Worm (Caenorhabditis elegans) whole organism, young adult: ENCODE measurements around the gene cdr-6.

Experiments
- B0261.1 ChIP-seq: sonication (generic microtip); optimal IDR thresholded peaks from 2 replicates; lab custom pipeline; 2016; ENCODE audit warnings: mild to moderate bottlenecking, missing genetic modification characterization, moderate library complexity, missing compliant biosample characterization
- D2030.7 ChIP-seq: fragments of 200-800 bp; sonication (Bioruptor generic); IDR thresholded peaks from 2 replicates; pipeline ENCODE4 v1.3.6; 2022; ENCODE audit warnings: missing genetic modification reagents, missing genetic modification characterization, missing compliant biosample characterization
- F10E7.11 ChIP-seq: sonication (generic microtip); optimal IDR thresholded peaks from 2 replicates; lab custom pipeline; 2017; ENCODE audit warnings: mild to moderate bottlenecking, missing genetic modification characterization, moderate library complexity, missing compliant biosample characterization
- F57C9.4 ChIP-seq: sonication (generic microtip); optimal IDR thresholded peaks from 2 replicates; lab custom pipeline; 2017; ENCODE audit warnings: mild to moderate bottlenecking, missing genetic modification characterization, missing compliant biosample characterization
- K12H6.12 ChIP-seq: fragments of 200-800 bp; sonication (Bioruptor generic); optimal IDR thresholded peaks from 2 replicates; lab custom pipeline; 2018; ENCODE audit warnings: mild to moderate bottlenecking, missing genetic modification characterization, missing compliant biosample characterization
- Y53F4B.3 ChIP-seq: fragments of 200-800 bp; sonication (Bioruptor generic); IDR thresholded peaks from 2 replicates; pipeline ENCODE4 v1.3.6; 2022; ENCODE audit warnings: missing genetic modification reagents, missing genetic modification characterization, missing compliant biosample characterization
- athp-1 ChIP-seq: sonication (generic microtip); optimal IDR thresholded peaks from 2 replicates; lab custom pipeline; 2017; ENCODE audit warnings: mild to moderate bottlenecking, missing genetic modification characterization, missing compliant biosample characterization
- attf-3 ChIP-seq: fragments of 200-800 bp; sonication (Bioruptor generic); conservative IDR thresholded peaks from 2 replicates; pipeline ENCODE4 v1.3.6; 2022; ENCODE audit warnings: missing genetic modification reagents, missing genetic modification characterization, missing compliant biosample characterization
- bed-2 ChIP-seq: fragments of 200-800 bp; sonication (Bioruptor generic); IDR thresholded peaks from 2 replicates; pipeline ENCODE4 v1.3.6; 2022; ENCODE audit warnings: missing genetic modification reagents, missing genetic modification characterization, missing compliant biosample characterization
- cebp-1 ChIP-seq, 2 experiments: fragments of 200-800 bp in 1 of 2; sonication (Bioruptor generic) in 1 of 2; sonication (generic microtip) in 1 of 2; IDR thresholded peaks in 1 of 2; optimal IDR thresholded peaks in 1 of 2; 2 replicates each; pipeline versions ENCODE4 v1.3.6 to Lab custom; 2017 to 2022; ENCODE audit warnings: missing compliant biosample characterization in 2 of 2, missing genetic modification characterization in 2 of 2, mild to moderate bottlenecking in 1 of 2, missing genetic modification reagents in 1 of 2, moderate library complexity in 1 of 2
- dpl-1 ChIP-seq: fragments of 150-350 bp; optimal IDR thresholded peaks from 2 replicates; lab custom pipeline; 2014; ENCODE audit warnings: missing biosample characterization, missing genetic modification reagents, missing genetic modification characterization
- efl-1 ChIP-seq: fragments of 150-350 bp; optimal IDR thresholded peaks from 2 replicates; lab custom pipeline; 2014; ENCODE audit warnings: missing biosample characterization, missing genetic modification reagents, missing genetic modification characterization
- egrh-3 ChIP-seq: fragments of 200-800 bp; sonication (Bioruptor generic); IDR thresholded peaks from 2 replicates; pipeline ENCODE4 v1.3.6; 2022; ENCODE audit warnings: missing genetic modification reagents, missing genetic modification characterization, missing compliant biosample characterization
- gei-17 ChIP-seq: fragments of 200-800 bp; sonication (Bioruptor generic); optimal IDR thresholded peaks from 2 replicates; lab custom pipeline; 2018; ENCODE audit warnings: mild to moderate bottlenecking, missing genetic modification characterization, missing compliant biosample characterization
- hmg-1.2 ChIP-seq: fragments of 200-800 bp; sonication (Bioruptor generic); IDR thresholded peaks from 2 replicates; pipeline ENCODE4 v1.3.6; 2022; ENCODE audit warnings: missing genetic modification reagents, missing genetic modification characterization, missing compliant biosample characterization
- hmg-20 ChIP-seq: fragments of 200-800 bp; sonication (Bioruptor generic); IDR thresholded peaks from 2 replicates; pipeline ENCODE4 v1.3.6; 2022; ENCODE audit warnings: missing genetic modification reagents, missing genetic modification characterization, missing compliant biosample characterization
- hrde-1 ChIP-seq: sonication (generic microtip); optimal IDR thresholded peaks from 2 replicates; lab custom pipeline; 2016; ENCODE audit warnings: missing genetic modification characterization, mild to moderate bottlenecking, missing compliant biosample characterization, moderate library complexity, missing genotype, missing genetic modification reagents, borderline replicate concordance
- lag-1 ChIP-seq: fragments of 200-800 bp; sonication (Bioruptor generic); IDR thresholded peaks from 2 replicates; pipeline ENCODE4 v1.3.6; 2022; ENCODE audit warnings: missing genetic modification reagents, missing genetic modification characterization, missing compliant biosample characterization
- let-526 ChIP-seq: fragments of 200-800 bp; sonication (Bioruptor generic); IDR thresholded peaks from 2 replicates; pipeline ENCODE4 v1.3.6; 2022; ENCODE audit warnings: missing genetic modification reagents, missing genetic modification characterization, missing compliant biosample characterization
- let-607 ChIP-seq, 2 experiments: fragments of 200-800 bp in 1 of 2; sonication (Bioruptor generic) in 1 of 2; sonication (generic microtip) in 1 of 2; optimal IDR thresholded peaks; 2 replicates each; lab custom pipeline; 2016 to 2018; ENCODE audit warnings: mild to moderate bottlenecking in 2 of 2, missing compliant biosample characterization in 2 of 2, missing genetic modification characterization in 2 of 2, moderate library complexity in 2 of 2, missing genotype in 1 of 2
- lin-26 ChIP-seq: fragments of 200-800 bp; sonication (Bioruptor generic); IDR thresholded peaks from 2 replicates; pipeline ENCODE4 v1.3.6; 2022; ENCODE audit warnings: missing genetic modification reagents, missing genetic modification characterization, missing compliant biosample characterization
- lin-35 ChIP-seq, 3 experiments: fragments of 150-350 bp in 2 of 3; sonication (generic microtip) in 1 of 3; optimal IDR thresholded peaks; 2 replicates each; lab custom pipeline; 2014 to 2018; ENCODE audit warnings: missing biosample characterization in 3 of 3, missing genetic modification characterization in 3 of 3, missing genetic modification reagents in 3 of 3
- mel-28 ChIP-seq: sonication (generic microtip); optimal IDR thresholded peaks from 2 replicates; lab custom pipeline; 2016; ENCODE audit warnings: borderline replicate concordance, mild to moderate bottlenecking, missing genetic modification characterization, missing compliant biosample characterization
- mes-4 ChIP-seq: sonication (generic microtip); optimal IDR thresholded peaks from 2 replicates; lab custom pipeline; 2016; ENCODE audit warnings: missing genotype, missing genetic modification characterization, missing compliant biosample characterization
- mxl-1 ChIP-seq: sonication (generic microtip); optimal IDR thresholded peaks from 2 replicates; lab custom pipeline; 2016; ENCODE audit warnings: missing genetic modification characterization, missing compliant biosample characterization
- nfya-1 ChIP-seq: sonication (generic microtip); optimal IDR thresholded peaks from 2 replicates; lab custom pipeline; 2017; ENCODE audit warnings: antibody characterized with exemption, missing compliant biosample characterization, missing genetic modification characterization, borderline replicate concordance; ENCODE audit not compliant: insufficient read depth
- nhr-80 ChIP-seq: sonication (generic microtip); optimal IDR thresholded peaks from 2 replicates; lab custom pipeline; 2016; ENCODE audit warnings: missing genetic modification characterization, missing compliant biosample characterization
- pbrm-1 ChIP-seq: fragments of 200-800 bp; sonication (Bioruptor generic); IDR thresholded peaks from 2 replicates; pipeline ENCODE4 v1.3.6; 2022; ENCODE audit warnings: missing genetic modification reagents, missing genetic modification characterization, missing compliant biosample characterization
- rcor-1 ChIP-seq: fragments of 200-800 bp; sonication (Bioruptor generic); IDR thresholded peaks from 2 replicates; pipeline ENCODE4 v1.3.6; 2022; ENCODE audit warnings: missing genetic modification reagents, missing genetic modification characterization, missing compliant biosample characterization
- rec-8 ChIP-seq, 2 experiments: sonication (generic microtip); optimal IDR thresholded peaks; 2 replicates each; lab custom pipeline; 2016; ENCODE audit warnings: mild to moderate bottlenecking in 2 of 2, missing genetic modification characterization in 2 of 2, missing genetic modification reagents in 2 of 2, missing genotype in 2 of 2, missing biosample characterization in 1 of 2, missing compliant biosample characterization in 1 of 2, moderate library complexity in 1 of 2
- rpc-1 ChIP-seq, 2 experiments: fragments of 150-350 bp in 1 of 2; sonication (generic microtip) in 1 of 2; optimal IDR thresholded peaks; 2 replicates each; lab custom pipeline; 2014 to 2018; ENCODE audit warnings: missing biosample characterization in 1 of 2, missing genetic modification characterization in 1 of 2, missing genetic modification reagents in 1 of 2, missing genotype in 1 of 2
- unc-130 ChIP-seq: sonication (generic microtip); optimal IDR thresholded peaks from 2 replicates; lab custom pipeline; 2016; ENCODE audit warnings: missing genetic modification reagents, missing genetic modification characterization, missing compliant biosample characterization
- zfh-2 ChIP-seq: fragments of 200-800 bp; sonication (Bioruptor generic); conservative IDR thresholded peaks from 2 replicates; pipeline ENCODE4 v1.3.6; 2022; ENCODE audit warnings: missing genetic modification reagents, missing genetic modification characterization, missing compliant biosample characterization
- zim-3 ChIP-seq: sonication (generic microtip); optimal IDR thresholded peaks from 2 replicates; lab custom pipeline; 2017; ENCODE audit warnings: mild to moderate bottlenecking, missing genetic modification characterization, moderate library complexity, missing compliant biosample characterization
- ztf-22 ChIP-seq: fragments of 200-800 bp; sonication (Bioruptor generic); optimal IDR thresholded peaks from 2 replicates; lab custom pipeline; 2018; ENCODE audit warnings: mild to moderate bottlenecking, missing genetic modification characterization, moderate library complexity, missing compliant biosample characterization

cdr-6 gene

ce11 chrV:12413651-12414114 is at the start of gene cdr-6:
cdr-6 (minus strand) TSS chrV:12413701.
- TF ChIP-seq zim-3 (tag; lab: Kevin White, UChicago) (no peak), nhr-80 (tag; lab: Kevin White, UChicago) (peak; percentile 15), hrde-1 (tag; lab: Kevin White, UChicago) (no peak), B0261.1 (no peak), Y53F4B.3 (GFP tag; lab: Robert Waterston, UW) (no peak), hmg-1.2 (GFP tag; lab: Robert Waterston, UW) (peak; percentile 44; the same call in 1 of the 2 replicates)
- TF ChIP-seq, all 124 proteins: peak for 2

ce11 chrV:12462908-12463307 is 49.4 kb upstream of the cdr-6 start, which contains the start of gene egl-10:
egl-10 (minus strand) TSS chrV:12463008.
- TF ChIP-seq mel-28 (tag; lab: Kevin White, UChicago) (no peak), B0261.1 (no peak), ztf-22 (GFP tag; lab: Kevin White, UChicago) (no peak), zfh-2 (GFP tag; lab: Robert Waterston, UW) (0 out of 2 replicates have a peak, but pooled peaks have one; percentile 21), gei-17 (GFP tag; lab: Kevin White, UChicago) (no peak)

- TF ChIP-seq cebp-1 (GFP tag; IDR thresholded peaks at IDR 0.05; lab: Robert Waterston, UW) (no peak), cebp-1 (tag; optimal IDR thresholded peaks at IDR 0.05; lab: Kevin White, UChicago) (peak; percentile 76), lin-35 (GFP tag; optimal IDR thresholded peaks at IDR 0.05; lab: Kevin White, UChicago) (peak in 1 of 3 experiments; percentile 38), dpl-1 (GFP tag; lab: Kevin White, UChicago) (no peak), nfya-1 (tag; lab: Kevin White, UChicago) (no peak), D2030.7 (GFP tag; lab: Robert Waterston, UW) (no peak)
- TF ChIP-seq, all 124 proteins: peak for 2
These were observed 47.1 kb upstream of the cdr-6 start for ce11 chrV:12460583-12460982.

DNA sequence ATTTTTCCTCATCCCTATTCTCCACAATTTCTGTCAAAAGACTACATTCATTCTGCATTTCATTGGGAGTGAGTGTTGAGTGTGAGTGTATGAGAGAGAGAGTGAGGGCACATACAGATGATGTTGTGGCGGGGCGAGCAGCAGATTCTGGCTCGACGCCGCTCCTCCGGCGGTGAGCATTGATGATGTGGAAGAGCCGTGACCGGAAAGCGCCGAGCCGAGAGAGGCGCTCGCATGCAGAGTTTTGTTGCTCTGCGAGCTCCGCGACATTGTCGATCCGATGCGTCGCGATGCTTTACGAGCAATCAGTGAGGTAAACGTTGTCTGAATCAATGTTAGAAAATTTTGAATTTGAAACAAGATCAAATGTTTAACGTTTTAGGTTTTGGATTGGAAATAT is 42.2 kb upstream of the cdr-6 start:
- 0 out of 2 replicates have a peak, but pooled peaks have one; percentile 4 for TF ChIP-seq hmg-1.2 (GFP tag; lab: Robert Waterston, UW)
- no peak for TF ChIP-seq let-526
- TF ChIP-seq egrh-3 (GFP tag; lab: Robert Waterston, UW), result peak; percentile 81; the same call in 1 of the 2 replicates

- peak; percentile 51 for TF ChIP-seq efl-1 (GFP tag; lab: Kevin White, UChicago)
- TF ChIP-seq let-526, result no peak
- TF ChIP-seq attf-3 (GFP tag; lab: Robert Waterston, UW), result peak; percentile 93
- TF ChIP-seq dpl-1 (GFP tag; lab: Kevin White, UChicago), result peak; percentile 7
- TF ChIP-seq, all 124 proteins: peak for 3
These were observed 36.9 kb upstream of the cdr-6 start, which contains the start of gene F28C1.1 for ce11 chrV:12450441-12450840. F28C1.1 (plus strand) TSS chrV:12450805.

- TF ChIP-seq K12H6.12, result no peak
- TF ChIP-seq lag-1 (GFP tag; lab: Robert Waterston, UW), result no peak
- no peak for TF ChIP-seq pbrm-1 (GFP tag; lab: Robert Waterston, UW)
- TF ChIP-seq athp-1 (tag; lab: Kevin White, UChicago), result no peak
- TF ChIP-seq rcor-1 (GFP tag; lab: Robert Waterston, UW), result no peak
- no peak for TF ChIP-seq mxl-1 (tag; lab: Kevin White, UChicago)
- no peak for TF ChIP-seq F10E7.11 (tag; lab: Kevin White, UChicago)
- no peak for TF ChIP-seq bed-2 (GFP tag; lab: Robert Waterston, UW)
- no peak for TF ChIP-seq hmg-20 (GFP tag; lab: Robert Waterston, UW)
- no peak for TF ChIP-seq unc-130 (GFP tag; lab: Kevin White, UChicago)
- TF ChIP-seq let-607 (tag; optimal IDR thresholded peaks at IDR 0.05; lab: Kevin White, UChicago), result no peak
- TF ChIP-seq rpc-1 (optimal IDR thresholded peaks at IDR 0.05; lab: Kevin White, UChicago), result no peak
- TF ChIP-seq rpc-1 (tag; optimal IDR thresholded peaks at IDR 0.05; lab: Kevin White, UChicago), result no peak
- TF ChIP-seq lin-26 (GFP tag; lab: Robert Waterston, UW), result no peak
- no peak for TF ChIP-seq mes-4
- TF ChIP-seq F57C9.4, result no peak
- no peak for TF ChIP-seq rec-8 (tag; optimal IDR thresholded peaks at IDR 0.05; lab: Kevin White, UChicago)
- TF ChIP-seq, all 124 proteins: peak for 0
These were observed 36.4 kb upstream of the cdr-6 start, which contains the start of gene C54D10.10 for ce11 chrV:12449902-12450301. C54D10.10 (minus strand) TSS chrV:12450002.
